Worm (Caenorhabditis elegans) whole organism, late embryonic: Measurements from ENCODE around the gene F26F2.7.

Source experiments
- T23F11.4 ChIP-seq: fragments of 200-800 bp; sonication (Bioruptor generic); optimal IDR thresholded peaks from 2 replicates; lab custom pipeline; 2018; ENCODE audit warnings: mild to moderate bottlenecking, missing genetic modification characterization, missing compliant biosample characterization
- ama-1 ChIP-seq: fragments of 150-350 bp; optimal IDR thresholded peaks from 2 replicates; lab custom pipeline; 2014
- ceh-22 ChIP-seq: sonication (generic microtip); optimal IDR thresholded peaks from 2 replicates; lab custom pipeline; 2017; ENCODE audit warnings: missing biosample characterization, missing genetic modification characterization
- fkh-10 ChIP-seq: fragments of 150-350 bp; optimal IDR thresholded peaks from 2 replicates; lab custom pipeline; 2014; ENCODE audit warnings: missing biosample characterization, missing genetic modification reagents, missing genetic modification characterization
- pqm-1 ChIP-seq: sonication (generic microtip); optimal IDR thresholded peaks from 2 replicates; lab custom pipeline; 2016; ENCODE audit warnings: missing genetic modification characterization, missing compliant biosample characterization
- tbx-7 ChIP-seq: sonication (generic microtip); optimal IDR thresholded peaks from 2 replicates; lab custom pipeline; 2016; ENCODE audit warnings: missing genotype, missing genetic modification characterization, missing compliant biosample characterization

- no peak for TF ChIP-seq ama-1 (lab: Kevin White, UChicago)
- no peak for TF ChIP-seq tbx-7 (tag; lab: Kevin White, UChicago)
- TF ChIP-seq T23F11.4 (GFP tag; lab: Kevin White, UChicago): no peak
- TF ChIP-seq pqm-1 (tag; lab: Kevin White, UChicago): no peak
- no peak for TF ChIP-seq fkh-10 (GFP tag; lab: Kevin White, UChicago)
- no peak for TF ChIP-seq ceh-22
These were observed 27.9 kb downstream of the F26F2.7 start, which contains the start of gene ttr-12 for ce11 chrV:20608688-20609087.
